Fruit fly (Drosophila melanogaster) whole organism, adult: ENCODE measurements around the gene CG3632.

Source experiments
- CG11617 ChIP-seq: fragments of 200-800 bp; sonication (Bioruptor generic); optimal IDR thresholded peaks from 2 replicates; lab custom pipeline; 2017; ENCODE audit warnings: mild to moderate bottlenecking, missing biosample characterization, missing genetic modification reagents, missing genetic modification characterization
- CG12768 ChIP-seq: fragments of 200-800 bp; sonication (Bioruptor generic); optimal IDR thresholded peaks from 2 replicates; lab custom pipeline; 2017; ENCODE audit warnings: missing biosample characterization, missing genetic modification characterization, mild to moderate bottlenecking, moderate library complexity, missing genetic modification reagents
- CG14711 ChIP-seq: fragments of 200-800 bp; sonication (Bioruptor generic); optimal IDR thresholded peaks from 2 replicates; lab custom pipeline; 2018; ENCODE audit warnings: missing biosample characterization, mild to moderate bottlenecking, missing genetic modification characterization, moderate library complexity
- CG33017 ChIP-seq: fragments of 200-800 bp; sonication (Bioruptor generic); optimal IDR thresholded peaks from 2 replicates; lab custom pipeline; 2018; ENCODE audit warnings: missing biosample characterization, mild to moderate bottlenecking, missing genetic modification characterization, moderate library complexity
- Crg-1 ChIP-seq: fragments of 200-800 bp; sonication (Bioruptor generic); optimal IDR thresholded peaks from 2 replicates; lab custom pipeline; 2016; ENCODE audit warnings: missing biosample characterization, missing genetic modification characterization
- Hr96 ChIP-seq: fragments of 200-800 bp; sonication (Bioruptor generic); optimal IDR thresholded peaks from 2 replicates; lab custom pipeline; 2016; ENCODE audit warnings: missing biosample characterization, missing genetic modification characterization
- bab1 ChIP-seq: fragments of 200-800 bp; sonication (Bioruptor generic); optimal IDR thresholded peaks from 3 replicates; lab custom pipeline; 2019; ENCODE audit warnings: missing biosample characterization, mild to moderate bottlenecking, missing genetic modification characterization, moderate library complexity
- pad ChIP-seq: fragments of 200-800 bp; sonication (Bioruptor generic); optimal IDR thresholded peaks from 3 replicates; lab custom pipeline; 2017; ENCODE audit warnings: missing biosample characterization, missing genetic modification characterization, mild to moderate bottlenecking, moderate library complexity, missing genetic modification reagents
- toe ChIP-seq: fragments of 200-800 bp; sonication (Bioruptor generic); optimal IDR thresholded peaks from 2 replicates; lab custom pipeline; 2016; ENCODE audit warnings: missing biosample characterization, missing genetic modification characterization

dm6 chrX:16320197-16320921, 23.9 kb downstream of the CG3632 start, which contains the start of gene Cyp1:
- TF ChIP-seq Crg-1, result peak; percentile 72
- TF ChIP-seq CG33017 (tag; lab: Kevin White, UChicago), result peak; percentile 13
- no peak for TF ChIP-seq Hr96 (GFP tag; lab: Kevin White, UChicago)
- peak; percentile 13 for TF ChIP-seq pad
- TF ChIP-seq CG12768 (GFP tag; lab: Kevin White, UChicago), result peak; percentile 58
- peak; percentile 50 for TF ChIP-seq bab1 (GFP tag; lab: Kevin White, UChicago)
- TF ChIP-seq CG14711 (tag; lab: Kevin White, UChicago), result peak; percentile 58
- no peak for TF ChIP-seq toe (GFP tag; lab: Kevin White, UChicago)
- TF ChIP-seq CG11617 (GFP tag; lab: Kevin White, UChicago), result peak; percentile 21
